Worm (Caenorhabditis elegans) whole organism, late embryonic: Measurements from ENCODE around the gene F13B9.2.

Source experiments
- C08G9.2 ChIP-seq: sonication (generic microtip); optimal IDR thresholded peaks from 2 replicates; lab custom pipeline; 2016; ENCODE audit warnings: mild to moderate bottlenecking, missing genetic modification characterization, moderate library complexity, missing compliant biosample characterization
- F13H6.1 ChIP-seq: sonication (generic microtip); optimal IDR thresholded peaks from 2 replicates; lab custom pipeline; 2016; ENCODE audit warnings: missing genetic modification characterization, missing compliant biosample characterization
- K02D7.2 ChIP-seq: sonication (generic microtip); optimal IDR thresholded peaks from 2 replicates; lab custom pipeline; 2017; ENCODE audit warnings: mild to moderate bottlenecking, missing genetic modification characterization, missing compliant biosample characterization
- K09A11.1 ChIP-seq: sonication (generic microtip); optimal IDR thresholded peaks from 2 replicates; lab custom pipeline; 2017; ENCODE audit warnings: antibody characterized with exemption, mild to moderate bottlenecking, missing genetic modification characterization, missing compliant biosample characterization; ENCODE audit not compliant: insufficient read depth
- T23F11.4 ChIP-seq: fragments of 200-800 bp; sonication (Bioruptor generic); optimal IDR thresholded peaks from 2 replicates; lab custom pipeline; 2018; ENCODE audit warnings: mild to moderate bottlenecking, missing genetic modification characterization, missing compliant biosample characterization
- ahr-1 ChIP-seq: sonication (generic microtip); optimal IDR thresholded peaks from 2 replicates; lab custom pipeline; 2016; ENCODE audit warnings: missing genetic modification characterization, missing compliant biosample characterization
- ama-1 ChIP-seq: fragments of 150-350 bp; optimal IDR thresholded peaks from 2 replicates; lab custom pipeline; 2014
- ceh-18 ChIP-seq: sonication (generic microtip); optimal IDR thresholded peaks from 2 replicates; lab custom pipeline; 2016; ENCODE audit warnings: missing genetic modification characterization, missing compliant biosample characterization
- ceh-19 ChIP-seq: fragments of 200-800 bp; sonication (Bioruptor generic); optimal IDR thresholded peaks from 2 replicates; lab custom pipeline; 2018; ENCODE audit warnings: mild to moderate bottlenecking, missing genetic modification characterization, missing compliant biosample characterization
- ceh-24 ChIP-seq: sonication (generic microtip); optimal IDR thresholded peaks from 2 replicates; lab custom pipeline; 2016; ENCODE audit warnings: mild to moderate bottlenecking, missing genetic modification characterization, missing compliant biosample characterization
- ceh-30 ChIP-seq: fragments of 150-350 bp; optimal IDR thresholded peaks from 2 replicates; lab custom pipeline; 2014; ENCODE audit warnings: missing biosample characterization, missing genetic modification characterization
- ceh-31 ChIP-seq: sonication (generic microtip); optimal IDR thresholded peaks from 2 replicates; lab custom pipeline; 2016; ENCODE audit warnings: missing genetic modification characterization, missing compliant biosample characterization
- ceh-34 ChIP-seq: sonication (generic microtip); optimal IDR thresholded peaks from 2 replicates; lab custom pipeline; 2016; ENCODE audit warnings: mild to moderate bottlenecking, missing genetic modification characterization, missing compliant biosample characterization
- ceh-45 ChIP-seq: fragments of 200-800 bp; sonication (Bioruptor generic); IDR thresholded peaks from 2 replicates; pipeline ENCODE4 v1.3.6; 2022; ENCODE audit warnings: missing genetic modification reagents, missing genetic modification characterization, missing compliant biosample characterization
- ceh-48 ChIP-seq: sonication (generic microtip); optimal IDR thresholded peaks from 2 replicates; lab custom pipeline; 2016; ENCODE audit warnings: missing genetic modification characterization, inconsistent platforms, missing compliant biosample characterization
- che-1 ChIP-seq: sonication (generic microtip); optimal IDR thresholded peaks from 2 replicates; lab custom pipeline; 2016; ENCODE audit warnings: mild to moderate bottlenecking, missing genetic modification characterization, missing compliant biosample characterization
- dve-1 ChIP-seq: sonication (generic microtip); optimal IDR thresholded peaks from 2 replicates; lab custom pipeline; 2017; ENCODE audit warnings: antibody characterized with exemption, mild to moderate bottlenecking, missing genetic modification characterization, missing compliant biosample characterization
- elt-2 ChIP-seq: sonication (generic microtip); optimal IDR thresholded peaks from 2 replicates; lab custom pipeline; 2016; ENCODE audit warnings: missing genetic modification reagents, missing genetic modification characterization, missing compliant biosample characterization
- eyg-1 ChIP-seq: sonication (generic microtip); optimal IDR thresholded peaks from 2 replicates; lab custom pipeline; 2016; ENCODE audit warnings: missing genotype, missing genetic modification characterization, missing compliant biosample characterization
- fax-1 ChIP-seq: sonication (generic microtip); optimal IDR thresholded peaks from 2 replicates; lab custom pipeline; 2016; ENCODE audit warnings: missing genotype, missing genetic modification characterization, missing compliant biosample characterization
- fkh-10 ChIP-seq: fragments of 150-350 bp; optimal IDR thresholded peaks from 2 replicates; lab custom pipeline; 2014; ENCODE audit warnings: missing biosample characterization, missing genetic modification reagents, missing genetic modification characterization
- hlh-13 ChIP-seq: fragments of 200-800 bp; sonication (Bioruptor generic); optimal IDR thresholded peaks from 2 replicates; lab custom pipeline; 2018; ENCODE audit warnings: mild to moderate bottlenecking, missing genetic modification characterization, missing compliant biosample characterization
- hlh-15 ChIP-seq: sonication (generic microtip); optimal IDR thresholded peaks from 2 replicates; lab custom pipeline; 2016; ENCODE audit warnings: missing genetic modification characterization, missing compliant biosample characterization
- hlh-30 ChIP-seq: sonication (generic microtip); optimal IDR thresholded peaks from 2 replicates; lab custom pipeline; 2017; ENCODE audit warnings: antibody characterized with exemption, missing genetic modification characterization, missing compliant biosample characterization; ENCODE audit not compliant: insufficient read depth
- hlh-8 ChIP-seq: sonication (generic microtip); optimal IDR thresholded peaks from 2 replicates; lab custom pipeline; 2016; ENCODE audit warnings: missing genotype, missing genetic modification characterization, missing compliant biosample characterization
- lin-11 ChIP-seq: fragments of 200-800 bp; sonication (Bioruptor generic); optimal IDR thresholded peaks from 2 replicates; lab custom pipeline; 2018; ENCODE audit warnings: mild to moderate bottlenecking, missing genetic modification characterization, missing compliant biosample characterization
- madf-2 ChIP-seq: sonication (generic microtip); optimal IDR thresholded peaks from 2 replicates; lab custom pipeline; 2017; ENCODE audit warnings: missing genetic modification characterization, missing compliant biosample characterization
- nfya-1 ChIP-seq: sonication (generic microtip); optimal IDR thresholded peaks from 2 replicates; lab custom pipeline; 2017; ENCODE audit warnings: missing genetic modification characterization, mild to moderate bottlenecking, missing compliant biosample characterization, antibody characterized with exemption, moderate library complexity
- nhr-232 ChIP-seq: sonication (generic microtip); optimal IDR thresholded peaks from 2 replicates; lab custom pipeline; 2016; ENCODE audit warnings: missing genetic modification characterization, missing compliant biosample characterization
- npax-4 ChIP-seq: sonication (generic microtip); optimal IDR thresholded peaks from 2 replicates; lab custom pipeline; 2016; ENCODE audit warnings: missing genetic modification characterization, missing compliant biosample characterization
- pag-3 ChIP-seq: sonication (generic microtip); optimal IDR thresholded peaks from 2 replicates; lab custom pipeline; 2016; ENCODE audit warnings: missing compliant biosample characterization, missing genetic modification characterization, borderline replicate concordance
- rnt-1 ChIP-seq: sonication (generic microtip); optimal IDR thresholded peaks from 2 replicates; lab custom pipeline; 2016; ENCODE audit warnings: missing genetic modification characterization, missing compliant biosample characterization
- sdc-2 ChIP-seq: sonication (generic microtip); optimal IDR thresholded peaks from 2 replicates; lab custom pipeline; 2016; ENCODE audit warnings: missing genotype, missing genetic modification characterization, missing compliant biosample characterization
- sox-2 ChIP-seq: fragments of 200-800 bp; sonication (Bioruptor generic); IDR thresholded peaks from 2 replicates; pipeline ENCODE4 v1.3.6; 2022; ENCODE audit warnings: missing genetic modification reagents, missing genetic modification characterization, missing compliant biosample characterization
- sox-4 ChIP-seq: sonication (generic microtip); optimal IDR thresholded peaks from 2 replicates; lab custom pipeline; 2017; ENCODE audit warnings: mild to moderate bottlenecking, missing genetic modification characterization, inconsistent platforms, missing compliant biosample characterization
- syd-9 ChIP-seq: sonication (generic microtip); optimal IDR thresholded peaks from 2 replicates; lab custom pipeline; 2016; ENCODE audit warnings: mild to moderate bottlenecking, missing genetic modification characterization, moderate library complexity, missing compliant biosample characterization
- tbx-2 ChIP-seq: sonication (generic microtip); optimal IDR thresholded peaks from 2 replicates; lab custom pipeline; 2016; ENCODE audit warnings: missing genetic modification characterization, missing compliant biosample characterization
- tbx-7 ChIP-seq: sonication (generic microtip); optimal IDR thresholded peaks from 2 replicates; lab custom pipeline; 2016; ENCODE audit warnings: missing genotype, missing genetic modification characterization, missing compliant biosample characterization
- ttx-3 ChIP-seq: sonication (generic microtip); optimal IDR thresholded peaks from 2 replicates; lab custom pipeline; 2016; ENCODE audit warnings: missing genetic modification reagents, missing genetic modification characterization, missing compliant biosample characterization
- unc-42 ChIP-seq: sonication (generic microtip); optimal IDR thresholded peaks from 2 replicates; lab custom pipeline; 2016; ENCODE audit warnings: missing genotype, missing genetic modification characterization, missing compliant biosample characterization
- unc-55 ChIP-seq: sonication (generic microtip); optimal IDR thresholded peaks from 2 replicates; lab custom pipeline; 2017; ENCODE audit warnings: missing biosample characterization, missing genetic modification reagents, missing genetic modification characterization
- ztf-16 ChIP-seq: sonication (generic microtip); optimal IDR thresholded peaks from 2 replicates; lab custom pipeline; 2017; ENCODE audit warnings: missing genetic modification characterization, missing compliant biosample characterization

The F13B9.2 gene

ce11 chrX:8286740-8287299, 1.3 kb downstream of the F13B9.2 start, which contains the start of gene sec-16A.2 (continued):
- TF ChIP-seq ceh-24 (tag; lab: Kevin White, UChicago) (no peak), tbx-7 (tag; lab: Kevin White, UChicago) (no peak), K02D7.2 (tag; lab: Kevin White, UChicago) (no peak), tbx-2 (tag; lab: Kevin White, UChicago) (peak; percentile 64), ceh-19 (no peak), T23F11.4 (GFP tag; lab: Kevin White, UChicago) (no peak), pag-3 (tag; lab: Kevin White, UChicago) (no peak), elt-2 (tag; lab: Kevin White, UChicago) (no peak), lin-11 (tag; lab: Kevin White, UChicago) (no peak), madf-2 (no peak), hlh-30 (peak; percentile 11), sdc-2 (tag; lab: Kevin White, UChicago) (peak; percentile 49), K09A11.1 (tag; lab: Kevin White, UChicago) (no peak), rnt-1 (tag; lab: Kevin White, UChicago) (peak; percentile 35), dve-1 (peak; percentile 18), fkh-10 (GFP tag; lab: Kevin White, UChicago) (no peak), unc-55 (GFP tag; lab: Kevin White, UChicago) (peak; percentile 77), ztf-16 (tag; lab: Kevin White, UChicago) (no peak), unc-42 (tag; lab: Kevin White, UChicago) (peak; percentile 40), sox-4 (tag; lab: Kevin White, UChicago) (no peak), che-1 (tag; lab: Kevin White, UChicago) (no peak), fax-1 (tag; lab: Kevin White, UChicago) (no peak), ama-1 (lab: Kevin White, UChicago) (no peak), ceh-34 (tag; lab: Kevin White, UChicago) (peak; percentile 82), nfya-1 (tag; lab: Kevin White, UChicago) (peak; percentile 69), hlh-8 (tag; lab: Kevin White, UChicago) (no peak), F13H6.1 (tag; lab: Kevin White, UChicago) (no peak), ttx-3 (tag; lab: Kevin White, UChicago) (no peak)

ce11 chrX:8294586-8294985, 9.1 kb downstream of the F13B9.2 start, which contains the start of gene R09F10.3:
TSS of gene R09F10.3 (plus strand) at chrX:8294625.
- no peak for TF ChIP-seq nhr-232
- no peak for TF ChIP-seq ceh-30 (tag; lab: Kevin White, UChicago)
- TF ChIP-seq C08G9.2 (tag; lab: Kevin White, UChicago) = no peak
- no peak for TF ChIP-seq ceh-48 (tag; lab: Kevin White, UChicago)
- TF ChIP-seq ceh-18 = no peak
- no peak for TF ChIP-seq ceh-31 (tag; lab: Kevin White, UChicago)
- no peak for TF ChIP-seq sox-2 (GFP tag; lab: Robert Waterston, UW)
- no peak for TF ChIP-seq ceh-45 (GFP tag; lab: Robert Waterston, UW)
- TF ChIP-seq syd-9 (tag; lab: Kevin White, UChicago) = no peak
- no peak for TF ChIP-seq dve-1
- no peak for TF ChIP-seq npax-4 (tag; lab: Kevin White, UChicago)
- no peak for TF ChIP-seq sdc-2 (tag; lab: Kevin White, UChicago)
- TF ChIP-seq ztf-16 (tag; lab: Kevin White, UChicago) = no peak
- TF ChIP-seq nfya-1 (tag; lab: Kevin White, UChicago) = no peak
- TF ChIP-seq ahr-1 (tag; lab: Kevin White, UChicago) = no peak
- TF ChIP-seq F13H6.1 (tag; lab: Kevin White, UChicago) = no peak
- no peak for TF ChIP-seq hlh-15
- TF ChIP-seq hlh-13 (GFP tag; lab: Kevin White, UChicago) = no peak
- TF ChIP-seq ceh-24 (tag; lab: Kevin White, UChicago) = no peak
- no peak for TF ChIP-seq eyg-1
